Worm (Caenorhabditis elegans) whole organism, young adult: ENCODE results near the gene mre-11.

Source experiments
- F55B11.4 ChIP-seq: sonication (generic microtip); optimal IDR thresholded peaks from 2 replicates; lab custom pipeline; 2016; ENCODE audit warnings: missing compliant biosample characterization, missing genetic modification characterization, borderline replicate concordance; ENCODE audit not compliant: insufficient read depth
- Y53F4B.3 ChIP-seq: fragments of 200-800 bp; sonication (Bioruptor generic); IDR thresholded peaks from 2 replicates; pipeline ENCODE4 v1.3.6; 2022; ENCODE audit warnings: missing genetic modification reagents, missing genetic modification characterization, missing compliant biosample characterization
- Y95B8A.8 ChIP-seq: fragments of 200-800 bp; sonication (Bioruptor generic); IDR thresholded peaks from 2 replicates; pipeline ENCODE4 v1.3.6; 2022; ENCODE audit warnings: missing genetic modification reagents, missing genetic modification characterization, missing compliant biosample characterization
- ZK185.1 ChIP-seq: sonication (generic microtip); optimal IDR thresholded peaks from 2 replicates; lab custom pipeline; 2016; ENCODE audit warnings: mild to moderate bottlenecking, missing genetic modification characterization, missing compliant biosample characterization; ENCODE audit not compliant: poor library complexity, severe bottlenecking
- aptf-3 ChIP-seq: fragments of 200-800 bp; sonication (Bioruptor generic); IDR thresholded peaks from 2 replicates; pipeline ENCODE4 v1.3.6; 2022; ENCODE audit warnings: missing genetic modification characterization, missing compliant biosample characterization
- gei-17 ChIP-seq: fragments of 200-800 bp; sonication (Bioruptor generic); optimal IDR thresholded peaks from 2 replicates; lab custom pipeline; 2018; ENCODE audit warnings: mild to moderate bottlenecking, missing genetic modification characterization, missing compliant biosample characterization
- nfya-1 ChIP-seq: sonication (generic microtip); optimal IDR thresholded peaks from 2 replicates; lab custom pipeline; 2017; ENCODE audit warnings: antibody characterized with exemption, missing compliant biosample characterization, missing genetic modification characterization, borderline replicate concordance; ENCODE audit not compliant: insufficient read depth
- nfyb-1 ChIP-seq: fragments of 200-800 bp; sonication (Bioruptor generic); IDR thresholded peaks from 2 replicates; pipeline ENCODE4 v1.3.6; 2022; ENCODE audit warnings: missing genetic modification reagents, missing genetic modification characterization, missing compliant biosample characterization
- nhr-179 ChIP-seq: sonication (generic microtip); optimal IDR thresholded peaks from 2 replicates; lab custom pipeline; 2016; ENCODE audit warnings: mild to moderate bottlenecking, missing genetic modification characterization, missing compliant biosample characterization
- pbrm-1 ChIP-seq: fragments of 200-800 bp; sonication (Bioruptor generic); IDR thresholded peaks from 2 replicates; pipeline ENCODE4 v1.3.6; 2022; ENCODE audit warnings: missing genetic modification reagents, missing genetic modification characterization, missing compliant biosample characterization
- snpc-4 ChIP-seq, 5 experiments: fragments of 150-350 bp in 1 of 5; sonication (generic microtip) in 4 of 5; optimal IDR thresholded peaks; 2 replicates each; lab custom pipeline; 2014 to 2018; ENCODE audit warnings: missing genetic modification characterization in 5 of 5, missing biosample characterization in 3 of 5, antibody characterized with exemption in 2 of 5, mild to moderate bottlenecking in 2 of 5, missing compliant biosample characterization in 2 of 5, missing genotype in 2 of 5, moderate library complexity in 2 of 5, missing genetic modification reagents in 1 of 5
- unc-62 ChIP-seq: fragments of 150-350 bp; optimal IDR thresholded peaks from 2 replicates; lab custom pipeline; 2014; ENCODE audit warnings: missing biosample characterization, missing genetic modification reagents, missing genetic modification characterization
- ztf-3 ChIP-seq: fragments of 200-800 bp; sonication (Bioruptor generic); optimal IDR thresholded peaks from 2 replicates; lab custom pipeline; 2018; ENCODE audit warnings: mild to moderate bottlenecking, missing genetic modification characterization, missing compliant biosample characterization

ce11 chrV:10718037-10718436 lies 18.6 kb downstream of the mre-11 start:
- TF ChIP-seq ZK185.1 (tag; lab: Kevin White, UChicago) (no peak), unc-62 (no peak), Y53F4B.3 (GFP tag; lab: Robert Waterston, UW) (no peak), nfya-1 (tag; lab: Kevin White, UChicago) (no peak), nfyb-1 (GFP tag; lab: Robert Waterston, UW) (no peak), aptf-3 (GFP tag; lab: Robert Waterston, UW) (no peak), ztf-3 (GFP tag; lab: Kevin White, UChicago) (no peak), pbrm-1 (GFP tag; lab: Robert Waterston, UW) (no peak), Y95B8A.8 (GFP tag; lab: Robert Waterston, UW) (no peak), gei-17 (GFP tag; lab: Kevin White, UChicago) (no peak), nhr-179 (tag; lab: Kevin White, UChicago) (no peak), snpc-4 (GFP tag; optimal IDR thresholded peaks at IDR 0.05; lab: Kevin White, UChicago) (no peak), snpc-4 (tag; optimal IDR thresholded peaks at IDR 0.05; lab: Kevin White, UChicago) (no peak), F55B11.4 (no peak)
